Worm (Caenorhabditis elegans): ENCODE data around the gene rbm-34.

The rbm-34 gene

ce11 chrIV:12124314-12125084 lies 39.3 kb downstream of the rbm-34 start, which contains the start of gene dhhc-6:
dhhc-6 (plus strand) TSS chrIV:12124952.
- TF ChIP-seq unc-39 (tag; optimal IDR thresholded peaks at IDR 0.05) (no peak), elt-1 (tag; optimal IDR thresholded peaks at IDR 0.05; ENCODE audit: borderline replicate concordance, insufficient read depth) (no peak), nhr-76 (tag; optimal IDR thresholded peaks at IDR 0.05) (no peak), sptf-1 (tag; optimal IDR thresholded peaks at IDR 0.05) (no peak), unc-62 (GFP tag; optimal IDR thresholded peaks at IDR 0.05) (no peak), M03D4.4 (tag; optimal IDR thresholded peaks at IDR 0.05) (no peak), nhr-28 (tag; optimal IDR thresholded peaks at IDR 0.05) (no peak), mep-1 (tag; optimal IDR thresholded peaks at IDR 0.05) (no peak), zip-8 (tag; optimal IDR thresholded peaks at IDR 0.05) (no peak), hlh-1 (tag; optimal IDR thresholded peaks at IDR 0.05) (no peak), sem-2 (GFP tag; optimal IDR thresholded peaks at IDR 0.05) (no peak)

ce11 chrIV:12126740-12127472 lies 41.7 kb downstream of the rbm-34 start:
- TF ChIP-seq ztf-11 (tag; optimal IDR thresholded peaks at IDR 0.05) = no peak
- peak; percentile 89 for TF ChIP-seq ces-1 (GFP tag; optimal IDR thresholded peaks at IDR 0.05)

ce11 chrIV:12127838-12128237 lies 42.6 kb downstream of the rbm-34 start:
- no peak for TF ChIP-seq nhr-76 (tag; optimal IDR thresholded peaks at IDR 0.05)
- no peak for TF ChIP-seq nhr-2 (tag; optimal IDR thresholded peaks at IDR 0.05)
- no peak for TF ChIP-seq mls-2 (tag; optimal IDR thresholded peaks at IDR 0.05)
- no peak for TF ChIP-seq lin-13 (tag; optimal IDR thresholded peaks at IDR 0.05)
- no peak for TF ChIP-seq nhr-12 (tag; optimal IDR thresholded peaks at IDR 0.05)
- peak; percentile 6 for TF ChIP-seq lsy-2 (tag; optimal IDR thresholded peaks at IDR 0.05)
- no peak for TF ChIP-seq blmp-1 (tag; optimal IDR thresholded peaks at IDR 0.05)

- no peak for TF ChIP-seq nhr-76 (tag; optimal IDR thresholded peaks at IDR 0.05)
- no peak for TF ChIP-seq ceh-43 (GFP tag; optimal IDR thresholded peaks at IDR 0.05)
- no peak for TF ChIP-seq nhr-2 (tag; optimal IDR thresholded peaks at IDR 0.05)
- no peak for TF ChIP-seq nhr-28 (tag; optimal IDR thresholded peaks at IDR 0.05)
- TF ChIP-seq ceh-83 (GFP tag; optimal IDR thresholded peaks at IDR 0.05) = no peak
- no peak for TF ChIP-seq unc-62 (GFP tag; optimal IDR thresholded peaks at IDR 0.05)
- no peak for TF ChIP-seq lsy-2 (tag; optimal IDR thresholded peaks at IDR 0.05)
- no peak for TF ChIP-seq drap-1 (GFP tag; optimal IDR thresholded peaks at IDR 0.05)
- TF ChIP-seq blmp-1 (tag; optimal IDR thresholded peaks at IDR 0.05) = no peak
- no peak for TF ChIP-seq tbx-8 (GFP tag; optimal IDR thresholded peaks at IDR 0.05)
- TF ChIP-seq lin-32 (GFP tag; optimal IDR thresholded peaks at IDR 0.05) = no peak
- no peak for TF ChIP-seq ces-1 (GFP tag; optimal IDR thresholded peaks at IDR 0.05)
- no peak for TF ChIP-seq lin-13 (tag; optimal IDR thresholded peaks at IDR 0.05)
- no peak for TF ChIP-seq snpc-4 (tag; optimal IDR thresholded peaks at IDR 0.05)
- no peak for TF ChIP-seq pha-4 (tag; optimal IDR thresholded peaks at IDR 0.05)
- no peak for TF ChIP-seq nhr-12 (tag; optimal IDR thresholded peaks at IDR 0.05)
Measured at ce11 chrIV:12128708-12129107, 43.5 kb downstream of the rbm-34 start.

- no peak for TF ChIP-seq ham-2 (GFP tag; optimal IDR thresholded peaks at IDR 0.05)
- no peak for TF ChIP-seq bed-3 (GFP tag; optimal IDR thresholded peaks at IDR 0.05)
- TF ChIP-seq sptf-1 (tag; optimal IDR thresholded peaks at IDR 0.05) = no peak
- TF ChIP-seq drap-1 (GFP tag; optimal IDR thresholded peaks at IDR 0.05) = no peak
- no peak for TF ChIP-seq mep-1 (tag; optimal IDR thresholded peaks at IDR 0.05)
- TF ChIP-seq pha-4 (tag; optimal IDR thresholded peaks at IDR 0.05) = no peak
- TF ChIP-seq tbx-8 (GFP tag; optimal IDR thresholded peaks at IDR 0.05) = no peak
- no peak for TF ChIP-seq unc-39 (tag; optimal IDR thresholded peaks at IDR 0.05)
- TF ChIP-seq ces-1 (GFP tag; optimal IDR thresholded peaks at IDR 0.05) = no peak
Measured at ce11 chrIV:12129204-12129603, 44.0 kb downstream of the rbm-34 start, which contains the start of gene lin-24. lin-24 (plus strand) TSS chrIV:12129504.

Data from whole organism, mixed stage, embryonic.